Worm (Caenorhabditis elegans) whole organism, early embryonic: ENCODE data around the gene Y110A2AL.6.

Experiments used
- B0310.2 ChIP-seq: sonication (generic microtip); optimal IDR thresholded peaks from 2 replicates; lab custom pipeline; 2016; ENCODE audit warnings: mild to moderate bottlenecking, missing genetic modification characterization, missing compliant biosample characterization
- F13C5.2 ChIP-seq: sonication (generic microtip); optimal IDR thresholded peaks from 2 replicates; lab custom pipeline; 2017; ENCODE audit warnings: mild to moderate bottlenecking, missing genetic modification characterization, inconsistent platforms, missing compliant biosample characterization
- aly-1 ChIP-seq: sonication (generic microtip); optimal IDR thresholded peaks from 2 replicates; lab custom pipeline; 2016; ENCODE audit warnings: missing genetic modification characterization, missing compliant biosample characterization
- ama-1 ChIP-seq: fragments of 150-350 bp; optimal IDR thresholded peaks from 2 replicates; lab custom pipeline; 2014
- ceh-13 ChIP-seq: fragments of 200-800 bp; sonication (Bioruptor generic); optimal IDR thresholded peaks from 2 replicates; lab custom pipeline; 2018; ENCODE audit warnings: mild to moderate bottlenecking, missing genetic modification characterization, missing compliant biosample characterization
- ceh-36 ChIP-seq: sonication (generic microtip); optimal IDR thresholded peaks from 2 replicates; lab custom pipeline; 2016; ENCODE audit warnings: missing genetic modification characterization, inconsistent platforms, missing compliant biosample characterization
- ets-7 ChIP-seq: sonication (generic microtip); optimal IDR thresholded peaks from 2 replicates; lab custom pipeline; 2016; ENCODE audit warnings: missing genotype, missing genetic modification characterization, missing compliant biosample characterization
- flt-1 ChIP-seq: fragments of 200-800 bp; sonication (Bioruptor generic); IDR thresholded peaks from 2 replicates; pipeline ENCODE4 v1.3.6; 2022; ENCODE audit warnings: missing genetic modification characterization, missing compliant biosample characterization
- hmbx-1 ChIP-seq: sonication (generic microtip); optimal IDR thresholded peaks from 2 replicates; lab custom pipeline; 2016; ENCODE audit warnings: mild to moderate bottlenecking, missing genetic modification characterization, missing compliant biosample characterization
- hmg-4 ChIP-seq: fragments of 200-800 bp; sonication (Bioruptor generic); optimal IDR thresholded peaks from 2 replicates; lab custom pipeline; 2018; ENCODE audit warnings: mild to moderate bottlenecking, missing genetic modification characterization, missing compliant biosample characterization
- hnd-1 ChIP-seq: sonication (generic microtip); optimal IDR thresholded peaks from 2 replicates; lab custom pipeline; 2016; ENCODE audit warnings: missing genetic modification characterization, missing compliant biosample characterization
- pes-1 ChIP-seq: fragments of 200-800 bp; sonication (Bioruptor generic); IDR thresholded peaks from 2 replicates; pipeline ENCODE4 v1.3.6; 2022; ENCODE audit warnings: missing genetic modification reagents, missing genetic modification characterization, missing compliant biosample characterization
- scrt-1 ChIP-seq: fragments of 200-800 bp; sonication (Bioruptor generic); IDR thresholded peaks from 2 replicates; pipeline ENCODE4 v1.3.6; 2022; ENCODE audit warnings: missing genetic modification characterization, missing compliant biosample characterization
- sea-1 ChIP-seq: fragments of 200-800 bp; sonication (Bioruptor generic); conservative IDR thresholded peaks from 2 replicates; pipeline ENCODE4 v1.3.6; 2022; ENCODE audit warnings: missing genetic modification characterization, missing compliant biosample characterization
- tbx-11 ChIP-seq: fragments of 200-800 bp; sonication (Bioruptor generic); IDR thresholded peaks from 2 replicates; pipeline ENCODE4 v1.3.6; 2022; ENCODE audit warnings: missing genetic modification characterization, missing compliant biosample characterization
- tbx-37 ChIP-seq: fragments of 200-800 bp; sonication (Bioruptor generic); conservative IDR thresholded peaks from 2 replicates; pipeline ENCODE4 v1.3.6; 2022; ENCODE audit warnings: missing genetic modification reagents, missing genetic modification characterization, missing compliant biosample characterization
- tra-4 ChIP-seq: sonication (generic microtip); optimal IDR thresholded peaks from 2 replicates; lab custom pipeline; 2017; ENCODE audit warnings: missing genetic modification characterization, missing compliant biosample characterization

Y110A2AL.6 gene

DNA sequence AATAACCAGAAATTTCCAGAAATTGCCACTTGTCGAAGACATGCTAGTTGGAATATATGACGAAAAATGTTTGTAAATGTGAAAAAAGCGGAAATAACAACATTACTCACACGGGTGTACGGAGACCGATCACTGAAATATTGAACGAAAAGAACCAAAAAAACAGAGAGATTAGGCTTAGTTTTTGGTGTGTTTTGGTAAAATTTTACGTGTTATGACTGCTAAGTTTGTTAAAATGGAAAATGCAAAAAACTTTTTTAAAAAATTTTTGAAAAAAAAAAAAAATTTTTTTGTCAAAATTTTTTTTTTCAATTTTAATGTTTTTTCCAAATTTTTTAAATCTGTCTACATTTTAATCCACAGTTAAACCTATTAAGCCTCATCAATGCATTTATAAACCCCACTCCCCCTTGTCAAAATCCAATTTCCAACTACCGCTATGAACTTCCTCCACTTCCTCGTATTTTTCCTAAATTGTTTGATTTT is 19.0 kb downstream of the Y110A2AL.6 start, which contains the start of the genes fut-4 and K12H6.10:
Gene fut-4, minus strand, starts transcription at position 101 of the 486 bp plus-strand sequence.
Gene K12H6.10, plus strand, starts transcription at position 436 of the 486 bp plus-strand sequence.
- no peak for TF ChIP-seq scrt-1 (GFP tag; lab: Robert Waterston, UW)
- TF ChIP-seq hmg-4 = no peak
- TF ChIP-seq hnd-1 = no peak
- TF ChIP-seq flt-1 (GFP tag; lab: Robert Waterston, UW) = no peak
- TF ChIP-seq tra-4 (tag; lab: Kevin White, UChicago) = no peak
- no peak for TF ChIP-seq ama-1 (lab: Kevin White, UChicago)
- no peak for TF ChIP-seq F13C5.2 (tag; lab: Kevin White, UChicago)
- no peak for TF ChIP-seq tbx-11 (GFP tag; lab: Robert Waterston, UW)
- TF ChIP-seq aly-1 (tag; lab: Kevin White, UChicago) = no peak
- no peak for TF ChIP-seq B0310.2 (tag; lab: Kevin White, UChicago)
- no peak for TF ChIP-seq ets-7 (tag; lab: Kevin White, UChicago)
- TF ChIP-seq sea-1 (GFP tag; lab: Robert Waterston, UW) = no peak

DNA sequence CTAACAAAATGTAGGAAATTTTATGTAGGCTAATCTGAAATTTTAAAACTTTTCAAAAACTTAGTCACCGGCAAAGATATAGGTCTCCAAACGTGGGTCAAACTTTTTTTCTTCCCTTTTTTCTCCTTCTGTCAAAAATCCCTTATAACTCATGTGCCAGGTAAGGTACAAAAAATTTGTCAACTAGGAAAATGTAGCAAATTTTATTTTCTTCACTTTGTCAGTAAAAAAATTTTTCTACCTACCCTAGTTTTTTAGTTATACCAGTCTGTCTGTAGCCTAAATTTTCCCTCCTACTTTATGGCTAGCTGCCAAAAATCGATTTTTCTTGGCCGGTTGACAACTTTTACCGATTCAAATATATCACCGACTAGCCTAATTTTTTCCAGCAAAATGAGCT is 24.8 kb downstream of the Y110A2AL.6 start, which contains the start of gene set-13:
Gene set-13, plus strand, starts transcription at position 301 of the 400 bp plus-strand sequence.
- TF ChIP-seq hmbx-1 (tag; lab: Kevin White, UChicago) = no peak

DNA sequence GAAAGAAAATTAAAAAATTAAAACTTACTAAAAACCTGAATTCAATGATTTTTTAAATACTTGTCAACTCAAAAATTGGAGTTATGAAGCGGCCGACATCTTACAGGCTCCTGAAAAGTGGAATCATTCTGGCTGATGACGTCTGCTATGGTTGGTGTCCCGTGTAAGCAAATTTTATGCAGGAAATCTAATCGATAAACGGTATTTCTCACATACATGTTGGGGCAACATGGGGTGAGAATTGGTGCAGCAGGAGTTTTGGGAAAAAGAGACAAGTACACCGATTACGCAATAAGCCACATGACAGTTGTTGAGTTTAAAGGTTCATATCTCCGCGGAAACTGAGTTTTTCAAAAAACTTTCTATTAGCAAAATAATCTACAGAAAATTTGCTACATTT is 26.0 kb downstream of the Y110A2AL.6 start, which contains the start of gene K12H6.2:
Gene K12H6.2, minus strand, starts transcription at position 101 of the 400 bp plus-strand sequence.
- TF ChIP-seq ets-7 (tag; lab: Kevin White, UChicago) (no peak), hmbx-1 (tag; lab: Kevin White, UChicago) (no peak), tbx-11 (GFP tag; lab: Robert Waterston, UW) (no peak), ceh-36 (tag; lab: Kevin White, UChicago) (no peak), hmg-4 (no peak), ama-1 (lab: Kevin White, UChicago) (no peak), B0310.2 (tag; lab: Kevin White, UChicago) (no peak), ceh-13 (GFP tag; lab: Kevin White, UChicago) (no peak)

DNA sequence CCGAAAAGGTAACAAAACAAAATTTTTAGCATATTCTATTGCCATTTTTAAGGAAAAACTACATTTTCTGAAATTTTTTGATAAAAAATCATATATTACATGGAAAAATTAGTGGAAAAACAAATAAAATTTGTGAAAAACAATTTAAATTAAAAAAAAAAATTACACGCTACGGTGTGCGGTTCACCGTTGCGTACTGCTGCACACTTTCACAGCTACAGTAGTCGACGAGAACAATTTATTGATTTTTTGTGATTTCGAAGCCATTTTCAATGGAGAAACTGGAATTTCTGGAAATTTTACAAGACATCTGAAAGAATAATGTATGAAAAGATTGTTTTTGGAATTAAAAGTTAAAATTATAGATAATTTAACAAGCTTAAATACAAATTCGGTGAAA is 26.4 kb downstream of the Y110A2AL.6 start:
- no peak for TF ChIP-seq tra-4 (tag; lab: Kevin White, UChicago)
- no peak for TF ChIP-seq scrt-1 (GFP tag; lab: Robert Waterston, UW)
- TF ChIP-seq ets-7 (tag; lab: Kevin White, UChicago) = no peak
- no peak for TF ChIP-seq pes-1
- TF ChIP-seq hmg-4 = no peak
- TF ChIP-seq hmbx-1 (tag; lab: Kevin White, UChicago) = no peak
- no peak for TF ChIP-seq sea-1 (GFP tag; lab: Robert Waterston, UW)
- TF ChIP-seq ama-1 (lab: Kevin White, UChicago) = no peak
- no peak for TF ChIP-seq tbx-11 (GFP tag; lab: Robert Waterston, UW)
- TF ChIP-seq tbx-37 = no peak
- no peak for TF ChIP-seq hnd-1
- TF ChIP-seq ceh-36 (tag; lab: Kevin White, UChicago) = no peak
- no peak for TF ChIP-seq aly-1 (tag; lab: Kevin White, UChicago)
- no peak for TF ChIP-seq flt-1 (GFP tag; lab: Robert Waterston, UW)
- no peak for TF ChIP-seq B0310.2 (tag; lab: Kevin White, UChicago)
- no peak for TF ChIP-seq ceh-13 (GFP tag; lab: Kevin White, UChicago)
- no peak for TF ChIP-seq F13C5.2 (tag; lab: Kevin White, UChicago)

DNA sequence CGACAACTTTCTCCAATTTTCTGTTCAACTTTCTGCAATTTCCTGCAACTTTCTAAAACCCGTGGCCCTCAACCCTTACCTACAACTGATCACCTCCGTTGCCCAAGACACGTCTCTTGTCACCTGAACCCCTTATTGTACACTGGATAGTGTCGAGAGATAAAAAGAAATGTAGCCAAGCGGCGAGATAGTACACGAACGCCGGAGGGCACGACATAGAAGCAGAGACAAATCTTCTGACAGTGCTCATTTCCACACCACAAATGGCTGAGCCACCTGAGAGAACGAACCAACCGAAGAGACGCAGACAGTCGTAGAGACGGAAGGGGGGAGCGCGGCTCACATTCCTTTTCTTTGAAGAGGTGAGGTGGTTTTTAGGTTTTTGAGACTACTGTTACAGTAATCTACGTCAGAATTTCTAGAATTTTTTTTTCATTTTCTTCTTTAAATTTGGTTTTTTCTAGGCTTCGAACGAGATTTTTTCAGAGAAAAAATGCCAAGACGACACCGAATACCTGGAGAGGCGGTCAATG is 33.7 kb downstream of the Y110A2AL.6 start, which contains the start of gene K12H6.12:
Gene K12H6.12, plus strand, starts transcription at position 483 of the 533 bp plus-strand sequence.
- TF ChIP-seq tra-4 (tag; lab: Kevin White, UChicago) = no peak
- TF ChIP-seq flt-1 (GFP tag; lab: Robert Waterston, UW) = no peak
- no peak for TF ChIP-seq tbx-11 (GFP tag; lab: Robert Waterston, UW)
- TF ChIP-seq hmg-4 = no peak
- TF ChIP-seq scrt-1 (GFP tag; lab: Robert Waterston, UW) = no peak
- no peak for TF ChIP-seq pes-1
- TF ChIP-seq B0310.2 (tag; lab: Kevin White, UChicago) = no peak
- TF ChIP-seq ama-1 (lab: Kevin White, UChicago) = no peak
- TF ChIP-seq sea-1 (GFP tag; lab: Robert Waterston, UW) = no peak

DNA sequence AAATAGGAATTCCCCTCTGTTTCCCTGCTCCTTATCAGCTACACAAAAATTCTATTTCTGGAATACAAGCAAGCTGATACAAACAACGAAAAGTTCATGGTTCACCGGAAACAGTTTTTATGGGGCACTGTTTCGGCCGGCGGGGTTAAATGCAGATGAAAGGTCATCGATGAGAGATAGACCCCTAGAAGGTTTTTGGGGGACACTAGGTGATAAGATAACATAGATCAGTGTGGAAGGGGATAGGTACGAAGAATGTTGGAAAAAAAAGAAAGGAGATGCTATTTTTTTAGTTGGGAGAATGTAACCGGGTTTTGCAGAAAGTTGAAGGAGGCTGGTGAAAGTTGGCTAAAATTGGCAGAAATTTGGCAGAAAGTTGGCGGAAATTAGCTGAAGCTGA is 35.9 kb downstream of the Y110A2AL.6 start:
- TF ChIP-seq hmg-4 (no peak), ceh-36 (tag; lab: Kevin White, UChicago) (no peak), ama-1 (lab: Kevin White, UChicago) (no peak), F13C5.2 (tag; lab: Kevin White, UChicago) (no peak), ets-7 (tag; lab: Kevin White, UChicago) (no peak), hnd-1 (no peak), flt-1 (GFP tag; lab: Robert Waterston, UW) (no peak)

DNA sequence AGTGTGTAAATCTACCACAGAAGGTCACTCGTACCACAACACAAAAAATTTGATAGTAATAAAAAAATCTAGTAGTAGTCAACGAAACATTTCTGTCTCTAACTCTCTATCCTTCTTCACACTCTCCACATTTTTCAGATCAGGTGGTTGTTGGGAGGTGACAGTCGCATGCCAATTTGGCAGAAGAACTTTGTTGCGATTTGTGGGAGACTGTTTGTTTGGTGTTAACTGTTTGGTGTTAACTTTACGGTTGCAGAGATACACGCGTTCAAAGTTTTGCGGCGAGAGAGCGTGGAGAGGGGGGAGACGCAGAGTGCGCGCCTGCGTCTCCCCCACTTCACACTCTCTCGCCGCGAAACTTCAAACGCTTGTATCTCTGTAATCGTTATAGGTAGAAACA is 36.5 kb downstream of the Y110A2AL.6 start:
- TF ChIP-seq tbx-37 = no peak

DNA sequence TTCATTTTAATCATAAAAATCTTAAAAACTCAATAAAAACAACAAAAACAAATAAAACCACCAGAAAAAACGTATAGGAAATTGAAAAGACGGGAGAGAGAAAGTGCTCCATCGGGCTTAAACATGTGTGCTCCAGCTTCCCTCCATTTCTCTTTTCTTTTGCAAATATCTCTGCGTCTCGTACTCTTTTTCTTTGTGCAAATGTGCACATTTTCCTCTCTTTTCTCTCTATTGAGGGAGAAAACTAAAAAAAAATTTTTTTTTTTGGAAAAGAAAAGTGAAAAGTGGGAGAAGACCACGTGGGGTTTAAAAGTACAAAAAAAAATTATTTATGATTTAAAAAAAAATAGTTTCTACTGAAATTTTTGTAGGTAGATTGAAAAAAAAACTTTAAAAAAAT is 37.2 kb downstream of the Y110A2AL.6 start:
- TF ChIP-seq ama-1 (lab: Kevin White, UChicago) (no peak), scrt-1 (GFP tag; lab: Robert Waterston, UW) (no peak), tbx-37 (no peak), sea-1 (GFP tag; lab: Robert Waterston, UW) (no peak), ets-7 (tag; lab: Kevin White, UChicago) (no peak), hnd-1 (no peak), hmg-4 (no peak), ceh-36 (tag; lab: Kevin White, UChicago) (no peak), tbx-11 (GFP tag; lab: Robert Waterston, UW) (no peak), B0310.2 (tag; lab: Kevin White, UChicago) (no peak), hmbx-1 (tag; lab: Kevin White, UChicago) (no peak), tra-4 (tag; lab: Kevin White, UChicago) (no peak), flt-1 (GFP tag; lab: Robert Waterston, UW) (no peak), aly-1 (tag; lab: Kevin White, UChicago) (no peak), pes-1 (no peak), F13C5.2 (tag; lab: Kevin White, UChicago) (no peak)
